Fruit fly (Drosophila melanogaster): ENCODE measurements around the gene Adi1.

Gene Adi1

DNA sequence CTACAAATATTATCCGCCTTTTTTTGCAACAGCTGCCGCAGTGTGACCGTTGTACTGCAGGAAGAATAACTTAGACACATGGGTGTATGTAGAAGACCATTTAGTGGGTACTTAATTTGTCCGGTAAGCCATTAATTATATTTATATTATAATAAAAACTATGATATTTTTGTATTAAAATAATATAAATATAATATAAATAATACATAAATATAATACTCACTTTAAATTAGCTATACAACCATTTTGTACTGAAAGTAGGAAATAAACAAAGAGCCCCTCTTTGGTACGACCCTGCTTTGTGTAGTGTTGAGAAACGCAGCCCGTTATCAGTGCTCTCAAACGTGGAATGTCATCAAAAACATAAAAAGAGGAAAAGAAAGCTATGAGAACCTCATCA lies 25.4 kb upstream of the Adi1 start, which contains the start of gene Cnep1r2 (continued):
- peak; percentile 92 for TF ChIP-seq lbe (GFP tag; optimal IDR thresholded peaks at IDR 0.05)
- TF ChIP-seq CG5245 (GFP tag; optimal IDR thresholded peaks at IDR 0.05), result peak; percentile 79
- TF ChIP-seq CG11093 (GFP tag; IDR thresholded peaks at IDR 0.05), result peak; percentile 94
- TF ChIP-seq CG8765 (GFP tag; IDR thresholded peaks at IDR 0.05), result peak; percentile 89
- peak; percentile 98 for TF ChIP-seq Ptx1 (GFP tag; IDR thresholded peaks at IDR 0.05)
- TF ChIP-seq sisA (GFP tag; IDR thresholded peaks at IDR 0.05), result peak; percentile 94
- peak; percentile 98 for TF ChIP-seq Ssrp (tag; optimal IDR thresholded peaks at IDR 0.05)
- peak; percentile 96 for TF ChIP-seq Gug (GFP tag; IDR thresholded peaks at IDR 0.05)
- TF ChIP-seq CG11398 (GFP tag; optimal IDR thresholded peaks at IDR 0.05), result no peak
- TF ChIP-seq sr (GFP tag; IDR thresholded peaks at IDR 0.05), result peak; percentile 68; the same call in 1 of the 3 replicates
- TF ChIP-seq Lpt (GFP tag; optimal IDR thresholded peaks at IDR 0.05), result no peak
- no peak for TF ChIP-seq HLHmδ (GFP tag; optimal IDR thresholded peaks at IDR 0.05)
- TF ChIP-seq tin (GFP tag; optimal IDR thresholded peaks at IDR 0.05), result peak; percentile 93
- peak; percentile 1 for TF ChIP-seq dm (GFP tag; optimal IDR thresholded peaks at IDR 0.05)
- TF ChIP-seq Myb (GFP tag; optimal IDR thresholded peaks at IDR 0.05), result peak; percentile 47
- peak; percentile 60 for TF ChIP-seq ab (GFP tag; optimal IDR thresholded peaks at IDR 0.05)
- TF ChIP-seq CG43689 (GFP tag; IDR thresholded peaks at IDR 0.05), result peak; percentile 88
- peak; percentile 97 for TF ChIP-seq unpg (GFP tag; optimal IDR thresholded peaks at IDR 0.05)
- peak; percentile 79 for TF ChIP-seq CG11696 (GFP tag; IDR thresholded peaks at IDR 0.05)
- TF ChIP-seq bowl (GFP tag; IDR thresholded peaks at IDR 0.05), result peak; percentile 65
- TF ChIP-seq ash1 (GFP tag; optimal IDR thresholded peaks at IDR 0.05), result peak; percentile 55
- peak; percentile 79 for TF ChIP-seq CG3838 (GFP tag; optimal IDR thresholded peaks at IDR 0.05)
- peak; percentile 84 for TF ChIP-seq danr (GFP tag; IDR thresholded peaks at IDR 0.05)
- peak; percentile 95 for TF ChIP-seq CG9215 (GFP tag; IDR thresholded peaks at IDR 0.05)
- peak; percentile 82 for TF ChIP-seq CG12219 (GFP tag; optimal IDR thresholded peaks at IDR 0.05)
- TF ChIP-seq CG7839 (tag; optimal IDR thresholded peaks at IDR 0.05), result peak; percentile 98
- peak; percentile 79 for TF ChIP-seq Hsf (GFP tag; optimal IDR thresholded peaks at IDR 0.05)
- TF ChIP-seq twi (tag; optimal IDR thresholded peaks at IDR 0.05), result peak; percentile 97
- TF ChIP-seq sqz (GFP tag; optimal IDR thresholded peaks at IDR 0.05), result peak; percentile 95
- TF ChIP-seq E2f1 (GFP tag; IDR thresholded peaks at IDR 0.05), result peak; percentile 96
- TF ChIP-seq emc (GFP tag; optimal IDR thresholded peaks at IDR 0.05), result no peak
- no peak for TF ChIP-seq sc (optimal IDR thresholded peaks at IDR 0.05)
- peak; percentile 94 for TF ChIP-seq sc (GFP tag; optimal IDR thresholded peaks at IDR 0.05)
- TF ChIP-seq YL-1 (GFP tag; optimal IDR thresholded peaks at IDR 0.05), result peak; percentile 95
- peak in 1 of 3 experiments; percentile 83 for TF ChIP-seq Stat92E (GFP tag; optimal IDR thresholded peaks at IDR 0.05)
- peak; percentile 88 for TF ChIP-seq cato (GFP tag; optimal IDR thresholded peaks at IDR 0.05; ENCODE audit: borderline replicate concordance)
- TF ChIP-seq tgo (GFP tag; IDR thresholded peaks at IDR 0.05), result peak; percentile 97
- peak; percentile 98 for TF ChIP-seq CG18262 (tag; optimal IDR thresholded peaks at IDR 0.05)
- peak; percentile 93 for TF ChIP-seq H15 (GFP tag; IDR thresholded peaks at IDR 0.05)
- TF ChIP-seq ewg (GFP tag; optimal IDR thresholded peaks at IDR 0.05), result peak; percentile 90
- TF ChIP-seq maf-S (GFP tag; optimal IDR thresholded peaks at IDR 0.05), result peak; percentile 49
- peak; percentile 98 for TF ChIP-seq CG31441 (GFP tag; IDR thresholded peaks at IDR 0.05)
- TF ChIP-seq Nf-YA (GFP tag; IDR thresholded peaks at IDR 0.05), result peak; percentile 82
- TF ChIP-seq trh (GFP tag; optimal IDR thresholded peaks at IDR 0.05), result peak; percentile 83
- peak; percentile 64 for TF ChIP-seq Bdp1 (GFP tag; optimal IDR thresholded peaks at IDR 0.05)
- no peak for TF ChIP-seq crc (GFP tag; optimal IDR thresholded peaks at IDR 0.05)
